Fruit fly (Drosophila melanogaster): ENCODE measurements around the gene CG31097.
A peak's percentile ranks its signal among the peaks of the same experiment; 100 is the strongest.

CG31097 gene

DNA sequence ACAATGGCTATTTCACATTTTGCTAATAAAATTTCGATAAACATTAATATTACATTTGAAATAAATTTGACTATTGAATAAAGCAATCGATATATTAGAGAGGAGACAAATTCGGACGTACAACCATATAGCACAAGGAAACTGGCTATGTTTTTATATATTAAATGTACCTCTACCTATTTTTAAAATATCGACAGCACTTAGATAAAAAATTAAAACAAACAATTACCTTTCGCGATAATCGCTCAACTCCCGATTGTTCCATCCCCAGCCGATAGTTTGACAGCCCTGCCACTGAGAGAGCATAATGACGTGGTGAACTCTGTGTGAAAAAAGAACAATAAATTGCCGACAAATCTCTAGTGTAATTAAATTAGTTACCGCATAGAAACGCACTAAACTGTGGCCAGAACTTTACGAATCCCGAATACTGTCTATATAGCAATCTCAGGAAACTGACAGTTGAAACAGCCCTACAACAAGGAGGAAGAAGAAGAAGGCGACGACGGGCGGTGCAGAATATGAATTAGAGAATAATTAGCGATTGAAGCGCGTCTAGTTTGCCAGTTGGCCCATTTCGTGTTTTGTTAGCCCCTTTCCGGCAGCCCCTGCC is 38.8 kb downstream of the CG31097 start, which contains the start of gene CG11857 (continued):
- peak; percentile 89 for TF ChIP-seq ac (GFP tag; optimal IDR thresholded peaks at IDR 0.05)
- TF ChIP-seq CG33557 (GFP tag; optimal IDR thresholded peaks at IDR 0.05): peak; percentile 96
- TF ChIP-seq kni (GFP tag; optimal IDR thresholded peaks at IDR 0.05): peak; percentile 88
- peak; percentile 98 for TF ChIP-seq CG6689 (GFP tag; IDR thresholded peaks at IDR 0.05)
- peak; percentile 89 for TF ChIP-seq Adf1 (GFP tag; IDR thresholded peaks at IDR 0.05)
- peak; percentile 65 for TF ChIP-seq Dp (GFP tag; optimal IDR thresholded peaks at IDR 0.05)
- TF ChIP-seq Dfd (GFP tag; optimal IDR thresholded peaks at IDR 0.05): peak in 1 of 2 experiments; percentile 82
- peak; percentile 98 for TF ChIP-seq danr (GFP tag; IDR thresholded peaks at IDR 0.05)
- peak; percentile 98 for TF ChIP-seq mld (GFP tag; IDR thresholded peaks at IDR 0.05; ENCODE audit: partially characterized antibody)
- peak; percentile 97 for TF ChIP-seq CG13894 (tag; optimal IDR thresholded peaks at IDR 0.05)
- peak; percentile 96 for TF ChIP-seq CG4854 (GFP tag; optimal IDR thresholded peaks at IDR 0.05)
- peak; percentile 99 for TF ChIP-seq CG9215 (GFP tag; IDR thresholded peaks at IDR 0.05)
- TF ChIP-seq hth (optimal IDR thresholded peaks at IDR 0.05): no peak
- peak; percentile 98 for TF ChIP-seq dmrt11E (tag; optimal IDR thresholded peaks at IDR 0.05)
- TF ChIP-seq CG7745 (tag; optimal IDR thresholded peaks at IDR 0.05): peak; percentile 76
- TF ChIP-seq CG9437 (GFP tag; optimal IDR thresholded peaks at IDR 0.05): peak; percentile 88
- TF ChIP-seq Usf (GFP tag; optimal IDR thresholded peaks at IDR 0.05): peak; percentile 96
- peak; percentile 90 for TF ChIP-seq sima (GFP tag; optimal IDR thresholded peaks at IDR 0.05)
- peak; percentile 97 for TF ChIP-seq CG18476 (GFP tag; optimal IDR thresholded peaks at IDR 0.05)
- TF ChIP-seq Chrac-16 (GFP tag; optimal IDR thresholded peaks at IDR 0.05): peak; percentile 99
- TF ChIP-seq nerfin-2 (GFP tag; IDR thresholded peaks at IDR 0.05; ENCODE audit: partially characterized antibody): peak; percentile 99
- peak; percentile 96 for TF ChIP-seq CG9876 (GFP tag; optimal IDR thresholded peaks at IDR 0.05)
- peak; percentile 98 for TF ChIP-seq CG13775 (GFP tag; optimal IDR thresholded peaks at IDR 0.05)
- peak; percentile 95 for TF ChIP-seq CG7357 (GFP tag; IDR thresholded peaks at IDR 0.05)
- no peak for TF ChIP-seq sqz (GFP tag; optimal IDR thresholded peaks at IDR 0.05)
- TF ChIP-seq CG3847 (GFP tag; IDR thresholded peaks at IDR 0.05): peak; percentile 99
- peak; percentile 97 for TF ChIP-seq Taf1 (GFP tag; IDR thresholded peaks at IDR 0.05)
- TF ChIP-seq run (tag; optimal IDR thresholded peaks at IDR 0.05): peak; percentile 80
- peak; percentile 98 for TF ChIP-seq amos (GFP tag; IDR thresholded peaks at IDR 0.05; ENCODE audit: partially characterized antibody)
- peak; percentile 99 for TF ChIP-seq CG14014 (GFP tag; IDR thresholded peaks at IDR 0.05)
- TF ChIP-seq Dref (GFP tag; IDR thresholded peaks at IDR 0.05): peak; percentile 81
- peak; percentile 98 for TF ChIP-seq CG13424 (tag; optimal IDR thresholded peaks at IDR 0.05)
- TF ChIP-seq tap (tag; optimal IDR thresholded peaks at IDR 0.05): peak; percentile 95
- TF ChIP-seq bowl (GFP tag; IDR thresholded peaks at IDR 0.05): peak; percentile 92
- no peak for TF ChIP-seq usp (GFP tag; optimal IDR thresholded peaks at IDR 0.05)
- TF ChIP-seq NK7.1 (GFP tag; optimal IDR thresholded peaks at IDR 0.05): peak; percentile 93
- peak; percentile 99 for TF ChIP-seq CG4617 (GFP tag; optimal IDR thresholded peaks at IDR 0.05; ENCODE audit: borderline replicate concordance)
- TF ChIP-seq CG2678 (tag; optimal IDR thresholded peaks at IDR 0.05): peak; percentile 98
- peak; percentile 99 for TF ChIP-seq sens-2 (GFP tag; IDR thresholded peaks at IDR 0.05)
- TF ChIP-seq CG42726 (GFP tag; IDR thresholded peaks at IDR 0.05; ENCODE audit: partially characterized antibody): peak; percentile 98
- TF ChIP-seq shn (GFP tag; optimal IDR thresholded peaks at IDR 0.05): peak; percentile 97
- TF ChIP-seq kay (GFP tag; optimal IDR thresholded peaks at IDR 0.05): peak; percentile 98
- peak; percentile 92 for TF ChIP-seq CG30020 (tag; optimal IDR thresholded peaks at IDR 0.05)
- TF ChIP-seq unc-4 (GFP tag; IDR thresholded peaks at IDR 0.05; ENCODE audit: partially characterized antibody): peak; percentile 99
- peak; percentile 97 for TF ChIP-seq trh (GFP tag; optimal IDR thresholded peaks at IDR 0.05)
- peak; percentile 98 for TF ChIP-seq pho (GFP tag; optimal IDR thresholded peaks at IDR 0.05)
- TF ChIP-seq CG16813 (GFP tag; IDR thresholded peaks at IDR 0.05; ENCODE audit: partially characterized antibody): peak; percentile 100
- peak; percentile 97 for TF ChIP-seq CG31224 (GFP tag; IDR thresholded peaks at IDR 0.05)
- peak; percentile 100 for TF ChIP-seq CG13287 (GFP tag; IDR thresholded peaks at IDR 0.05; ENCODE audit: partially characterized antibody)
- peak; percentile 95 for TF ChIP-seq CG8388 (GFP tag; optimal IDR thresholded peaks at IDR 0.05)
